Worm (Caenorhabditis elegans) whole organism, L3 larva: ENCODE measurements around the gene R02E12.12.

Experiments
- ama-1 ChIP-seq: fragments of 150-350 bp; optimal IDR thresholded peaks from 2 replicates; lab custom pipeline; 2018
- egl-27 ChIP-seq: sonication (generic microtip); optimal IDR thresholded peaks from 4 replicates; lab custom pipeline; 2017; ENCODE audit warnings: missing biosample characterization, missing genetic modification reagents, missing genetic modification characterization
- nhr-12 ChIP-seq: fragments of 150-350 bp; optimal IDR thresholded peaks from 2 replicates; lab custom pipeline; 2014; ENCODE audit warnings: missing biosample characterization, missing genetic modification characterization
- pha-4 ChIP-seq: fragments of 150-350 bp; optimal IDR thresholded peaks from 2 replicates; lab custom pipeline; 2014; ENCODE audit warnings: missing biosample characterization, missing genetic modification reagents, missing genetic modification characterization
- pqm-1 ChIP-seq: fragments of 150-350 bp; optimal IDR thresholded peaks from 2 replicates; lab custom pipeline; 2017; ENCODE audit warnings: missing biosample characterization, missing genetic modification characterization, inconsistent platforms
- snpc-4 ChIP-seq: fragments of 150-350 bp; optimal IDR thresholded peaks from 2 replicates; lab custom pipeline; 2014; ENCODE audit warnings: missing biosample characterization, missing genetic modification characterization
- unc-39 ChIP-seq: sonication (generic microtip); optimal IDR thresholded peaks from 4 replicates; lab custom pipeline; 2017; ENCODE audit warnings: missing biosample characterization, missing genetic modification characterization
- unc-62 ChIP-seq: fragments of 150-350 bp; sonication (generic microtip); optimal IDR thresholded peaks from 4 replicates; lab custom pipeline; 2014; ENCODE audit warnings: missing biosample characterization, missing genetic modification reagents, missing genetic modification characterization
- ztf-11 ChIP-seq: fragments of 150-350 bp; optimal IDR thresholded peaks from 2 replicates; lab custom pipeline; 2014; ENCODE audit warnings: missing biosample characterization, missing genetic modification characterization

- TF ChIP-seq ztf-11 (tag; lab: Kevin White, UChicago) (no peak), nhr-12 (tag; lab: Kevin White, UChicago) (no peak), unc-62 (GFP tag; lab: Kevin White, UChicago) (no peak), egl-27 (tag; lab: Kevin White, UChicago) (no peak), pha-4 (tag; lab: Kevin White, UChicago) (no peak), pqm-1 (tag; lab: Kevin White, UChicago) (no peak), snpc-4 (no peak), unc-39 (tag; lab: Kevin White, UChicago) (no peak), ama-1 (no peak)
Observed at ce11 chrX:4010383-4010782, 7.1 kb downstream of the R02E12.12 start.
